Worm (Caenorhabditis elegans): ENCODE results near the gene hmgs-1.

hmgs-1 gene

DNA sequence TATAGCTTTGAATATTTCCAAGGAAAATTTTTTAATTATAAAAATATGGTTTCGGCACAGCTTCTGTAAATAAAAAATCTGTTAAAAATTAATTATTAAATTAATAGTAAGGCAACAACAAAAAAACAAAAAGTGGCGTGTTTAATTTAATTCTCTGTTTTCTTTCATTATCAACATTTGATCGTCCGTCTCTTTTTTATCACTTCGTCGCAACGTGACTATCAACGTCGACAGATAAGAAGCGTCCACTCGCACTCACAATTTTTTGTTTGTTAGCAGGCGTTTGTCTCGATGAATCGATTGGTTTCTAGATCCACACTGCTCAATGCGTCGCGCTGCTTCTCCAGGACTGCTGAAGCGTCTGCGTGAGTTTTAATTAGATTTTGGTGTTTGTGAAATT, 28.3 kb upstream of the hmgs-1 start, which contains the start of gene gcst-1:
Gene gcst-1 (plus strand): TSS at position 277 of the 400 bp plus-strand sequence.
- TF ChIP-seq aly-1 (tag; optimal IDR thresholded peaks at IDR 0.05) (no peak), ceh-13 (GFP tag; optimal IDR thresholded peaks at IDR 0.05) (no peak), ama-1 (optimal IDR thresholded peaks at IDR 0.05) (no peak), B0310.2 (tag; optimal IDR thresholded peaks at IDR 0.05) (no peak), scrt-1 (GFP tag; IDR thresholded peaks at IDR 0.05) (no peak), ets-7 (tag; optimal IDR thresholded peaks at IDR 0.05) (no peak), sea-1 (GFP tag; conservative IDR thresholded peaks at IDR 0.05) (no peak), pes-1 (GFP tag; IDR thresholded peaks at IDR 0.05) (no peak), flt-1 (GFP tag; IDR thresholded peaks at IDR 0.05) (no peak), F13C5.2 (tag; optimal IDR thresholded peaks at IDR 0.05) (no peak), tbx-37 (GFP tag; conservative IDR thresholded peaks at IDR 0.05) (no peak), hmg-4 (GFP tag; optimal IDR thresholded peaks at IDR 0.05) (no peak), hnd-1 (tag; optimal IDR thresholded peaks at IDR 0.05) (no peak), hmbx-1 (tag; optimal IDR thresholded peaks at IDR 0.05) (no peak), tbx-11 (GFP tag; IDR thresholded peaks at IDR 0.05) (no peak)

DNA sequence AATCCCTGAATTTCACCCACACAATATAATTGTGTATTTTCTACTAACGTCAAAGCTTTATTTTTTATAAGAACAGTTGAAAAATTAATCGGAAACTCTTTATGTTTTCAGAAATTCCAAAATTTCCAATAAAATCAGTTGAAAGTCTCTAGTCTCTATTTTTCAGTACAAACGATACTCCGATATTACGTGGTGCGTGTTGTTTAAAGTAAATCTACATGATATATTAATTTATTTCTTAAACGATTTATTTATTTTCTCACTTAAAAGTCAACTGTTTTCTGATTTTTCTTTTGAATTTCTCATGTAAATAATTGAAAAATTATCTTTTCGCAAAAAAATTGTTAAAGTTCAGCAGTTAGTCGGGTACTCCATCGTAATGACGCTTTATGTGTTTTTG, 27.8 kb upstream of the hmgs-1 start:
- TF ChIP-seq flt-1 (GFP tag; IDR thresholded peaks at IDR 0.05) (no peak), tbx-37 (GFP tag; conservative IDR thresholded peaks at IDR 0.05) (no peak), B0310.2 (tag; optimal IDR thresholded peaks at IDR 0.05) (no peak), ceh-36 (tag; optimal IDR thresholded peaks at IDR 0.05) (no peak), hnd-1 (tag; optimal IDR thresholded peaks at IDR 0.05) (no peak), F13C5.2 (tag; optimal IDR thresholded peaks at IDR 0.05) (no peak), hmbx-1 (tag; optimal IDR thresholded peaks at IDR 0.05) (no peak), pes-1 (GFP tag; IDR thresholded peaks at IDR 0.05) (no peak), tra-4 (tag; optimal IDR thresholded peaks at IDR 0.05) (no peak), scrt-1 (GFP tag; IDR thresholded peaks at IDR 0.05) (no peak)

- TF ChIP-seq sea-1 (GFP tag; conservative IDR thresholded peaks at IDR 0.05) (no peak), hmg-4 (GFP tag; optimal IDR thresholded peaks at IDR 0.05) (no peak), aly-1 (tag; optimal IDR thresholded peaks at IDR 0.05) (no peak), pes-1 (GFP tag; IDR thresholded peaks at IDR 0.05) (no peak), ceh-36 (tag; optimal IDR thresholded peaks at IDR 0.05) (no peak), ets-7 (tag; optimal IDR thresholded peaks at IDR 0.05) (no peak), hnd-1 (tag; optimal IDR thresholded peaks at IDR 0.05) (no peak), ceh-13 (GFP tag; optimal IDR thresholded peaks at IDR 0.05) (no peak), F13C5.2 (tag; optimal IDR thresholded peaks at IDR 0.05) (no peak), tbx-37 (GFP tag; conservative IDR thresholded peaks at IDR 0.05) (no peak), ama-1 (optimal IDR thresholded peaks at IDR 0.05) (no peak), flt-1 (GFP tag; IDR thresholded peaks at IDR 0.05) (no peak), scrt-1 (GFP tag; IDR thresholded peaks at IDR 0.05) (no peak), B0310.2 (tag; optimal IDR thresholded peaks at IDR 0.05) (no peak)
These were observed 23.9 kb upstream of the hmgs-1 start for ce11 chrV:5708331-5708730.

DNA sequence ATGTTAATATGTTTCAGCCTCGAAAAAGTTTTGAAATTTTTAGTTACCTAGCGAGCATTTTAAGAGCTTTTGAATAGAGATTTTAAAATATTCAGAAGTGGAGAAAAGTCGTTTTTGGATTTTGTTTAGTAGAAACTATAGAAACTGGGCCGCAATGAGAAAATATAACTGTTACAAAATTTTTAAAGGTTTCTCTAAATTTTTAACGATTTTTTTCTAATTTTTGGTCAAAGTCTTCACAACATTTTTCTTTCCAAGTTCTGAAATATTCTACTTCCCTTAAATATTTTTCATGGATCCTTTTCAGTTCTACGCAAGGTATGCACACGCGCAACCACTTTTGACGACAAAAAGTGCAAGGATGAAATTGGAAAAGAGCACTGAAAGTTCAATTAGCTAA, 21.1 kb upstream of the hmgs-1 start, which contains the start of gene peli-1:
Gene peli-1 (plus strand): TSS at position 301 of the 400 bp plus-strand sequence.
- TF ChIP-seq tbx-11 (GFP tag; IDR thresholded peaks at IDR 0.05) (no peak), scrt-1 (GFP tag; IDR thresholded peaks at IDR 0.05) (no peak), hmbx-1 (tag; optimal IDR thresholded peaks at IDR 0.05) (no peak), B0310.2 (tag; optimal IDR thresholded peaks at IDR 0.05) (no peak), ets-7 (tag; optimal IDR thresholded peaks at IDR 0.05) (no peak), hmg-4 (GFP tag; optimal IDR thresholded peaks at IDR 0.05) (no peak), ama-1 (optimal IDR thresholded peaks at IDR 0.05) (no peak), ceh-36 (tag; optimal IDR thresholded peaks at IDR 0.05) (no peak), tra-4 (tag; optimal IDR thresholded peaks at IDR 0.05) (no peak), flt-1 (GFP tag; IDR thresholded peaks at IDR 0.05) (no peak), ceh-13 (GFP tag; optimal IDR thresholded peaks at IDR 0.05) (no peak), aly-1 (tag; optimal IDR thresholded peaks at IDR 0.05) (no peak), pes-1 (GFP tag; IDR thresholded peaks at IDR 0.05) (no peak), F13C5.2 (tag; optimal IDR thresholded peaks at IDR 0.05) (no peak)

DNA sequence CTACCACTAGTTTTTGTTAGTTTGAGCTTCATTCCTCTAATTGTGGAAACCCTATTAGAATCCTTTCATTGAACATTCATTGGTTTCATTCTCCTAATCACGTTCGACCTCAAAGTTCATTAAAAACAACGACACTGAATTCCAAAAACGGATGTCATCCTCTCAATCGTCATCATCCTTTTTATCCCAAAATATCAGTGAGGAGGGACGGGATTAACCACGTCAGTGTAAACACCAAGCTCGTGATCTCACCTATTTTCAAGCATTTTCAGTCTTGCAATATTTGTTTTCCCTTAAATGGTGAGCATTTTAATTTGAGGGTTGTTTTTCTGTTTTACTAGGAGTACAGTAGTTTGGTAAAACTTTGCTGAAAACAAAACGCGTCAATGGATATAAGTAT, 20.1 kb upstream of the hmgs-1 start:
- no peak for TF ChIP-seq sea-1 (GFP tag; conservative IDR thresholded peaks at IDR 0.05)
- no peak for TF ChIP-seq ama-1 (optimal IDR thresholded peaks at IDR 0.05)
- no peak for TF ChIP-seq tra-4 (tag; optimal IDR thresholded peaks at IDR 0.05)
- TF ChIP-seq ets-7 (tag; optimal IDR thresholded peaks at IDR 0.05), result no peak
- TF ChIP-seq tbx-11 (GFP tag; IDR thresholded peaks at IDR 0.05), result no peak
- TF ChIP-seq hnd-1 (tag; optimal IDR thresholded peaks at IDR 0.05), result no peak
- TF ChIP-seq hmbx-1 (tag; optimal IDR thresholded peaks at IDR 0.05), result no peak
- TF ChIP-seq hmg-4 (GFP tag; optimal IDR thresholded peaks at IDR 0.05), result no peak

ce11 chrV:5701106-5701505, 16.7 kb upstream of the hmgs-1 start:
- TF ChIP-seq hmg-4 (GFP tag; optimal IDR thresholded peaks at IDR 0.05) (no peak), flt-1 (GFP tag; IDR thresholded peaks at IDR 0.05) (no peak), hmbx-1 (tag; optimal IDR thresholded peaks at IDR 0.05) (no peak), tra-4 (tag; optimal IDR thresholded peaks at IDR 0.05) (no peak), tbx-37 (GFP tag; conservative IDR thresholded peaks at IDR 0.05) (no peak), ceh-36 (tag; optimal IDR thresholded peaks at IDR 0.05) (no peak), hnd-1 (tag; optimal IDR thresholded peaks at IDR 0.05) (no peak), ama-1 (optimal IDR thresholded peaks at IDR 0.05) (no peak), sea-1 (GFP tag; conservative IDR thresholded peaks at IDR 0.05) (no peak), pes-1 (GFP tag; IDR thresholded peaks at IDR 0.05) (no peak), ceh-13 (GFP tag; optimal IDR thresholded peaks at IDR 0.05) (no peak), F13C5.2 (tag; optimal IDR thresholded peaks at IDR 0.05) (no peak), B0310.2 (tag; optimal IDR thresholded peaks at IDR 0.05) (no peak)

- TF ChIP-seq F13C5.2 (tag; optimal IDR thresholded peaks at IDR 0.05) (no peak), B0310.2 (tag; optimal IDR thresholded peaks at IDR 0.05) (no peak), ets-7 (tag; optimal IDR thresholded peaks at IDR 0.05) (no peak), flt-1 (GFP tag; IDR thresholded peaks at IDR 0.05) (no peak), ceh-13 (GFP tag; optimal IDR thresholded peaks at IDR 0.05) (no peak), ceh-36 (tag; optimal IDR thresholded peaks at IDR 0.05) (no peak), hmbx-1 (tag; optimal IDR thresholded peaks at IDR 0.05) (no peak), pes-1 (GFP tag; IDR thresholded peaks at IDR 0.05) (no peak), sea-1 (GFP tag; conservative IDR thresholded peaks at IDR 0.05) (no peak), tbx-11 (GFP tag; IDR thresholded peaks at IDR 0.05) (no peak), scrt-1 (GFP tag; IDR thresholded peaks at IDR 0.05) (no peak), hmg-4 (GFP tag; optimal IDR thresholded peaks at IDR 0.05) (no peak), tra-4 (tag; optimal IDR thresholded peaks at IDR 0.05) (no peak), hnd-1 (tag; optimal IDR thresholded peaks at IDR 0.05) (no peak), tbx-37 (GFP tag; conservative IDR thresholded peaks at IDR 0.05) (no peak), aly-1 (tag; optimal IDR thresholded peaks at IDR 0.05) (no peak)
These were observed 15.5 kb upstream of the hmgs-1 start, which contains the start of gene clec-1 for ce11 chrV:5699835-5700441. TSS of gene clec-1 (plus strand) at chrV:5700154.
